Worm (Caenorhabditis elegans) whole organism, L4 larva: ENCODE results near the gene clec-213.
A peak's percentile ranks its signal among the peaks of the same experiment; 100 is the strongest.

Experiments used
- F10B5.3 ChIP-seq: sonication (generic microtip); optimal IDR thresholded peaks from 2 replicates; lab custom pipeline; 2016; ENCODE audit warnings: mild to moderate bottlenecking, missing genetic modification characterization, missing compliant biosample characterization
- F49E8.2 ChIP-seq: sonication (generic microtip); optimal IDR thresholded peaks from 2 replicates; lab custom pipeline; 2016; ENCODE audit warnings: missing compliant biosample characterization, mild to moderate bottlenecking, missing genetic modification characterization, borderline replicate concordance
- T20F7.1 ChIP-seq: fragments of 200-800 bp; sonication (Bioruptor generic); optimal IDR thresholded peaks from 2 replicates; lab custom pipeline; 2018; ENCODE audit warnings: mild to moderate bottlenecking, missing genetic modification characterization, missing compliant biosample characterization
- T26A8.4 ChIP-seq: fragments of 200-800 bp; sonication (Bioruptor generic); IDR thresholded peaks from 2 replicates; pipeline ENCODE4 v1.3.6; 2022; ENCODE audit warnings: missing genetic modification characterization, missing compliant biosample characterization
- Y105C5A.15 ChIP-seq: fragments of 200-800 bp; sonication (Bioruptor generic); IDR thresholded peaks from 2 replicates; pipeline ENCODE4 v1.3.6; 2022; ENCODE audit warnings: missing genetic modification characterization, missing compliant biosample characterization
- ZK546.5 ChIP-seq, 2 experiments: sonication (generic microtip); optimal IDR thresholded peaks; 2 replicates each; lab custom pipeline; 2017; ENCODE audit warnings: missing biosample characterization in 2 of 2, missing genetic modification characterization in 2 of 2
- aha-1 ChIP-seq: fragments of 150-350 bp; peaks from one replicate; lab custom pipeline; 2014; ENCODE audit warnings: missing biosample characterization, missing genetic modification characterization
- ama-1 ChIP-seq: fragments of 150-350 bp; optimal IDR thresholded peaks from 2 replicates; lab custom pipeline; 2014; ENCODE audit warnings: inconsistent platforms, mixed read lengths
- ceh-28 ChIP-seq: fragments of 150-350 bp; optimal IDR thresholded peaks from 2 replicates; lab custom pipeline; 2014; ENCODE audit warnings: missing biosample characterization, missing genetic modification reagents, missing genetic modification characterization
- ceh-44 ChIP-seq: fragments of 200-800 bp; sonication (Bioruptor generic); IDR thresholded peaks from 2 replicates; pipeline ENCODE4 v1.3.6; 2022; ENCODE audit warnings: missing genetic modification reagents, missing genetic modification characterization, missing compliant biosample characterization
- ces-1 ChIP-seq: fragments of 150-350 bp; sonication (generic microtip); optimal IDR thresholded peaks from 4 replicates; lab custom pipeline; 2014; ENCODE audit warnings: missing biosample characterization, missing genetic modification reagents, missing genetic modification characterization
- ctbp-1 ChIP-seq: fragments of 200-800 bp; sonication (Bioruptor generic); IDR thresholded peaks from 2 replicates; pipeline ENCODE4 v1.3.6; 2022; ENCODE audit warnings: missing genetic modification reagents, missing genetic modification characterization, missing compliant biosample characterization
- daf-12 ChIP-seq: fragments of 150-350 bp; optimal IDR thresholded peaks from 2 replicates; lab custom pipeline; 2014; ENCODE audit warnings: missing biosample characterization, missing genetic modification reagents, missing genetic modification characterization
- dmd-6 ChIP-seq: fragments of 200-800 bp; sonication (Bioruptor generic); IDR thresholded peaks from 2 replicates; pipeline ENCODE4 v1.3.6; 2022; ENCODE audit warnings: missing genetic modification reagents, missing genetic modification characterization, missing compliant biosample characterization
- dmd-9 ChIP-seq: fragments of 200-800 bp; sonication (Bioruptor generic); IDR thresholded peaks from 2 replicates; pipeline ENCODE4 v1.3.6; 2022; ENCODE audit warnings: missing genetic modification reagents, missing genetic modification characterization, missing compliant biosample characterization
- dpl-1 ChIP-seq: fragments of 150-350 bp; optimal IDR thresholded peaks from 2 replicates; lab custom pipeline; 2014; ENCODE audit warnings: missing biosample characterization, missing genetic modification reagents, missing genetic modification characterization
- dve-1 ChIP-seq: sonication (generic microtip); optimal IDR thresholded peaks from 2 replicates; lab custom pipeline; 2017; ENCODE audit warnings: antibody characterized with exemption, mild to moderate bottlenecking, missing genetic modification characterization, missing compliant biosample characterization; ENCODE audit not compliant: insufficient read depth
- hmg-1.1 ChIP-seq: fragments of 200-800 bp; sonication (Bioruptor generic); IDR thresholded peaks from 2 replicates; pipeline ENCODE4 v1.3.6; 2022; ENCODE audit warnings: missing genetic modification reagents, missing genetic modification characterization, missing compliant biosample characterization
- lin-13 ChIP-seq: fragments of 150-350 bp; optimal IDR thresholded peaks from 2 replicates; lab custom pipeline; 2014; ENCODE audit warnings: missing biosample characterization, missing genetic modification reagents, missing genetic modification characterization
- lin-38 ChIP-seq: fragments of 200-800 bp; sonication (Bioruptor generic); IDR thresholded peaks from 2 replicates; pipeline ENCODE4 v1.3.6; 2022; ENCODE audit warnings: missing genetic modification reagents, missing genetic modification characterization, missing compliant biosample characterization
- lsy-2 ChIP-seq, 2 experiments: fragments of 150-350 bp in 1 of 2; sonication (generic microtip) in 1 of 2; optimal IDR thresholded peaks; 2 replicates each; lab custom pipeline; 2014 to 2017; ENCODE audit warnings: missing biosample characterization in 2 of 2, missing genetic modification characterization in 2 of 2
- mep-1 ChIP-seq: fragments of 150-350 bp; sonication (generic microtip); optimal IDR thresholded peaks from 3 replicates; lab custom pipeline; 2014; ENCODE audit warnings: missing biosample characterization, missing genetic modification characterization
- mes-2 ChIP-seq: sonication (generic microtip); optimal IDR thresholded peaks from 2 replicates; lab custom pipeline; 2016; ENCODE audit warnings: missing genotype, mild to moderate bottlenecking, missing genetic modification characterization, missing compliant biosample characterization; ENCODE audit not compliant: poor library complexity, severe bottlenecking
- nhr-102 ChIP-seq: sonication (generic microtip); optimal IDR thresholded peaks from 2 replicates; lab custom pipeline; 2016; ENCODE audit warnings: mild to moderate bottlenecking, missing genetic modification characterization, moderate library complexity, missing compliant biosample characterization
- nhr-237 ChIP-seq: sonication (generic microtip); optimal IDR thresholded peaks from 2 replicates; lab custom pipeline; 2017; ENCODE audit warnings: missing biosample characterization, missing genetic modification characterization
- nhr-48 ChIP-seq: sonication (generic microtip); optimal IDR thresholded peaks from 2 replicates; lab custom pipeline; 2016; ENCODE audit warnings: mild to moderate bottlenecking, missing genetic modification characterization, missing compliant biosample characterization
- nhr-6 ChIP-seq: fragments of 150-350 bp; optimal IDR thresholded peaks from 2 replicates; lab custom pipeline; 2014; ENCODE audit warnings: missing biosample characterization, missing genetic modification characterization
- php-3 ChIP-seq: fragments of 200-800 bp; sonication (Bioruptor generic); IDR thresholded peaks from 2 replicates; pipeline ENCODE4 v1.3.6; 2022; ENCODE audit warnings: missing genetic modification reagents, missing genetic modification characterization, missing compliant biosample characterization
- pqm-1 ChIP-seq: sonication (generic microtip); optimal IDR thresholded peaks from 2 replicates; lab custom pipeline; 2017; ENCODE audit warnings: missing biosample characterization, missing genetic modification characterization
- rbr-2 ChIP-seq: sonication (generic microtip); optimal IDR thresholded peaks from 2 replicates; lab custom pipeline; 2016; ENCODE audit warnings: missing genotype, missing genetic modification characterization, missing compliant biosample characterization
- saeg-2 ChIP-seq: fragments of 200-800 bp; sonication (Bioruptor generic); IDR thresholded peaks from 2 replicates; pipeline ENCODE4 v1.3.6; 2022; ENCODE audit warnings: missing genetic modification reagents, missing genetic modification characterization, missing compliant biosample characterization
- sdz-12 ChIP-seq: fragments of 200-800 bp; sonication (Bioruptor generic); optimal IDR thresholded peaks from 2 replicates; lab custom pipeline; 2018; ENCODE audit warnings: mild to moderate bottlenecking, missing genetic modification characterization, missing compliant biosample characterization
- tag-97 ChIP-seq: fragments of 200-800 bp; sonication (Bioruptor generic); IDR thresholded peaks from 2 replicates; pipeline ENCODE4 v1.3.6; 2022; ENCODE audit warnings: missing genetic modification characterization, missing compliant biosample characterization
- unc-62 ChIP-seq, 3 experiments: fragments of 150-350 bp in 1 of 3; sonication (generic microtip); optimal IDR thresholded peaks in 2 of 3; peaks in 1 of 3; 1 replicate in 1 of 3; 2 replicates in 2 of 3; lab custom pipeline; 2014 to 2017; ENCODE audit warnings: missing biosample characterization in 3 of 3, missing genetic modification characterization in 3 of 3, missing genetic modification reagents in 3 of 3, missing genotype in 1 of 3

The clec-213 gene

DNA sequence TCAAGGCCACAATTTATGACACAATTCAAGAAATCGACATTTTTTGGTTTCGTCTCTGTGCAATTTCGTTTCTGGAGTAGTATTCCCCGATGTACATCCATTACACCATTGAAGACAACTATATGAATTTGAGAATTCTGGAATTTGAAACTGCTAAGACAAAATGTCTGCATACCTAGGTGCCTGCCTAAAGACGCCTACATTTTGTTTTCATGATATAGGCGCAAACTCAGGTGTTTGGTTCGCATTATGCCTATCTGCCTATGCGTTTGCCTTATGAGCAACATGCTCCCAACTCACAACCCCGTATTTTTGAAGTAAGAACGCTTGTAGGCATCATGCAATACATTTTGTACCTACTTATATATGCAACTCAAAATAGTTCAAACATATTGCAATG is 34.0 kb upstream of the clec-213 start, which contains the start of gene F19F10.14:
Gene F19F10.14, minus strand, starts transcription at position 101 of the 400 bp plus-strand sequence.
- no peak for TF ChIP-seq sdz-12
- no peak for TF ChIP-seq lin-13 (GFP tag; lab: Kevin White, UChicago)
- no peak for TF ChIP-seq ctbp-1 (GFP tag; lab: Robert Waterston, UW)
- no peak for TF ChIP-seq tag-97
- TF ChIP-seq T20F7.1 (GFP tag; lab: Kevin White, UChicago): no peak
- TF ChIP-seq daf-12: no peak
- TF ChIP-seq ces-1 (GFP tag; lab: Kevin White, UChicago): no peak
- no peak for TF ChIP-seq Y105C5A.15 (GFP tag; lab: Robert Waterston, UW)
- TF ChIP-seq ZK546.5 (tag; optimal IDR thresholded peaks at IDR 0.05; lab: Kevin White, UChicago): no peak
- no peak for TF ChIP-seq aha-1 (tag; lab: Kevin White, UChicago)
- no peak for TF ChIP-seq php-3 (GFP tag; lab: Robert Waterston, UW)
- TF ChIP-seq F49E8.2: no peak

DNA sequence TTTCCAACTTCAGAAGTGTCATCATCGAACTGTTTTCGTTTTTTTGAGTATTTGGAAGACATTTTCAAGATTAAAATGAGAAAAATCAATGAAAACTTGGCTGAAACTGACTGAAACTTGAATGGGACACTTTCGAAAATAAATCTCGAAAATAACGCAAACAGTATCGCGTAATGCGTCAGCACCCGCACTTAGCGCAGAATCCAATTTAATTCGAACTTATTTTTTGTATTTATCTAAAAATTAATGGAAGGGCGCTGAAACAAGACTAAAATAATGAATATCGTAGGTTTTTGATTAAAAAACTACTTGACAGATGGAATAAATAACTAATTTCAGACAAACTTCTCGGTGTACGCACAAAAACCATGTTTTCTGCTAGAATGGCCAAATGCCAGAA is 29.4 kb upstream of the clec-213 start, which contains the start of the genes snu-66 and ints-9:
Gene snu-66, minus strand, starts transcription at position 108 of the 400 bp plus-strand sequence.
Gene ints-9, plus strand, starts transcription at position 240 of the 400 bp plus-strand sequence.
- TF ChIP-seq hmg-1.1 (GFP tag; lab: Robert Waterston, UW) (0 out of 2 replicates have a peak, but pooled peaks have one; percentile 29), mep-1 (peak; percentile 62), saeg-2 (no peak), F10B5.3 (tag; lab: Kevin White, UChicago) (no peak), rbr-2 (tag; lab: Kevin White, UChicago) (peak; percentile 55), lin-38 (GFP tag; lab: Robert Waterston, UW) (peak; percentile 85), T26A8.4 (GFP tag; lab: Robert Waterston, UW) (peak; percentile 21; the same call in 1 of the 2 replicates), dpl-1 (peak; percentile 78), mes-2 (peak; percentile 81), dve-1 (tag; lab: Kevin White, UChicago) (peak; percentile 52), dmd-6 (GFP tag; lab: Robert Waterston, UW) (0 out of 2 replicates have a peak, but pooled peaks have one; percentile 21), lsy-2 (tag; optimal IDR thresholded peaks at IDR 0.05; lab: Kevin White, UChicago) (peak in 1 of 2 experiments; percentile 86), dmd-9 (GFP tag; lab: Robert Waterston, UW) (0 out of 2 replicates have a peak, but pooled peaks have one; percentile 48), nhr-48 (tag; lab: Kevin White, UChicago) (peak; percentile 8), nhr-102 (tag; lab: Kevin White, UChicago) (peak; percentile 16), ama-1 (lab: Kevin White, UChicago) (no peak)
- TF ChIP-seq, all 104 proteins: peak for 13

DNA sequence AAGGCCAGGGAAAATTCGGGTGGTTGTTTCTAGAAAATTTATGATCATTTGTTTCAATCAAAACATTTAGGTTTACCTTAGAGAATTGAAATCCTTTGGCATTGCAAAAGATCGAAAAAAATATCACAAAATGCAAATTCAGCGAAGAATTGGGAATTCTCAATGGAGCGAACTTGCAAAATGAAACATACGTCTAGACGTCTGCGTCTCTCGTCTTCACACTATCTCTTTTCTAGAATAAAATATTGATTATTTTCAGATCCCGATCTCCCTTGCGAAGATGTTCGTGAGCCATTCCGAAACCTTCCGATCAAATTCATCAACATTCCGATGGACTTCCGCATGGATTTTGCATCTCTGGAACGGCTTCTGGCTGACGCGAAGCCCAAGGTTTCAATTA is 24.6 kb upstream of the clec-213 start, which contains the start of gene ets-6:
Gene ets-6, minus strand, starts transcription at position 169 of the 400 bp plus-strand sequence.
- TF ChIP-seq ceh-44 (GFP tag; lab: Robert Waterston, UW) (peak; percentile 38; the same call in 1 of the 2 replicates), rbr-2 (tag; lab: Kevin White, UChicago) (peak; percentile 41), ZK546.5 (tag; optimal IDR thresholded peaks at IDR 0.05; lab: Kevin White, UChicago) (no peak), dve-1 (tag; lab: Kevin White, UChicago) (peak; percentile 20), unc-62 (GFP tag; optimal IDR thresholded peaks at IDR 0.05 in 1 of 2; lab: Kevin White, UChicago) (peak in 1 of 2 experiments; percentile 65), unc-62 (tag; optimal IDR thresholded peaks at IDR 0.05; lab: Kevin White, UChicago) (no peak), mep-1 (peak; percentile 52), dpl-1 (peak; percentile 36), ceh-28 (tag; lab: Kevin White, UChicago) (peak; percentile 45), lsy-2 (tag; optimal IDR thresholded peaks at IDR 0.05; lab: Kevin White, UChicago) (peak in 1 of 2 experiments; percentile 77), lin-38 (GFP tag; lab: Robert Waterston, UW) (peak; percentile 96), nhr-237 (tag; lab: Kevin White, UChicago) (no peak), nhr-6 (tag; lab: Kevin White, UChicago) (no peak), pqm-1 (no peak), mes-2 (peak; percentile 67), sdz-12 (no peak), aha-1 (tag; lab: Kevin White, UChicago) (peak; percentile 2)
